Fruit fly (Drosophila melanogaster): ENCODE results near the gene Chchd2.
A peak's percentile ranks its signal among the peaks of the same experiment; 100 is the strongest.

Gene Chchd2

DNA sequence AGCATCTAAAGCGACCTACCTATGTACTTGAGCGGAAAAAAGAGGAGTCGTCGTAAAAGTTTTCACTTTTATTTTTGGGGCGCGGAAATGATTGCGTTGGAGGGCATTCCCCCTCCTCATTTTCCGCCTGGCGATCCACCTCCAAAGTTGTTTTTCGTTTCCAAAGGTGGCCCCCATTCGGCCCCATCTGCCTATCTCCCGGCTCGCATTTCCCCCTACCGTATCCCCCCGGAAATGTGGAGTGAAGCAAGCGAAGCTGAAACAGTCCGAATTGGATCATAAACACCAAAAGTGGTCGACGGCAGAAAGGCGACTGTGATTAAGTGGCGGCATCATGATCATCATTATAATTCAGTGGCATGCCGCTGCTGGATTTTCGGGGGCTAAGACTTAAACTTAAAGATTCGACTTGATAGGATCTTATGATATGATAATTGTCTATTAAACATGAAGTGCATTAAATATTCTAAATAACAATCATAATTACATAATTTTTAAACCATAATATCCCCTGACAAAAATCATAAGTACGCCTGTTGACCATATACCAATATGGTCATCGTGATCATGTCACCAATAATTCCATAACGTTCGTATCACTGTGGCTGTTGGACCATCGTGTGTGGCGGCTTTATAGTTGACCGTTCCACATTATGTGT is 25.1 kb upstream of the Chchd2 start:
- no peak for TF ChIP-seq Sin3A (optimal IDR thresholded peaks at IDR 0.05)
- no peak for TF ChIP-seq ttk (optimal IDR thresholded peaks at IDR 0.05)
- TF ChIP-seq Myc (optimal IDR thresholded peaks at IDR 0.05) = no peak
- no peak for TF ChIP-seq h (optimal IDR thresholded peaks at IDR 0.05)
- no peak for TF ChIP-seq insv (optimal IDR thresholded peaks at IDR 0.05)
- no peak for TF ChIP-seq psq (optimal IDR thresholded peaks at IDR 0.05)

DNA sequence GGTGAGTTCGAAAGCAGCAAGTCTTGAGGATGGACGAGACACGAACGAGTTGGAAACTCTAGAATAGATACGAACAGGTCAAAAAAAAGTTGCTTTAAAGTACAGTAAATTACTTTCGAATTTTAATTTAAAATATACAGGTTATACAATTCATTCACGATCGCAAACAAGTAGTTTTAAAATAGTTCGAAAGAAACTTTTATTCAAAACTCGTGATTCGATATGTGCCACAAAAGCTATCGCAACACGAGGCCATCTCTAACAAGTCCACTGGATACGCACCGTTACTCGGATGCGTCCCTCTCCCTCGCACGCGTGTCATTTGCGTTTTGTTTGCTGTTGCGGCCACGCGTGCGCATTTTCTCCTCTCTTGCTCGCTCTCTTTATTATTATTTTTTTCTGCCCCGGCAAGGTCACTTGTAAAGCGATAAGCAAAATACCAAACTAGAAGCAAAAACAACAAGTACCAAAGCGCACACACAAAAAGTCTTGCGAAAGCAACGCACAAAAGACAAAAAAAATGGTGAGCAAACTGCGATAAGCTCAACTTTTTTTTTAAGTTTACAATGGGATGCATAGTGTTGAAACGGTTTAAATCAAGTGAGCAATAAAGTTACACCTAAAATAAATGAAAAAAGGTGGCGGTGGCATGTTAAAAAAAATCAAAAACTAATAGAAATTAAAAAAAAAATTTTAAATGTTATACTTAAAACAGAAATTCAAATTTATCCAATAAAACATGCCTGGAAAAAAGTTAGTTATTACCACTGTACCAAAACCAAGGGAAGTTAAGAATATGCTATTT is 23.6 kb upstream of the Chchd2 start:
- TF ChIP-seq psq (optimal IDR thresholded peaks at IDR 0.05) = no peak

DNA sequence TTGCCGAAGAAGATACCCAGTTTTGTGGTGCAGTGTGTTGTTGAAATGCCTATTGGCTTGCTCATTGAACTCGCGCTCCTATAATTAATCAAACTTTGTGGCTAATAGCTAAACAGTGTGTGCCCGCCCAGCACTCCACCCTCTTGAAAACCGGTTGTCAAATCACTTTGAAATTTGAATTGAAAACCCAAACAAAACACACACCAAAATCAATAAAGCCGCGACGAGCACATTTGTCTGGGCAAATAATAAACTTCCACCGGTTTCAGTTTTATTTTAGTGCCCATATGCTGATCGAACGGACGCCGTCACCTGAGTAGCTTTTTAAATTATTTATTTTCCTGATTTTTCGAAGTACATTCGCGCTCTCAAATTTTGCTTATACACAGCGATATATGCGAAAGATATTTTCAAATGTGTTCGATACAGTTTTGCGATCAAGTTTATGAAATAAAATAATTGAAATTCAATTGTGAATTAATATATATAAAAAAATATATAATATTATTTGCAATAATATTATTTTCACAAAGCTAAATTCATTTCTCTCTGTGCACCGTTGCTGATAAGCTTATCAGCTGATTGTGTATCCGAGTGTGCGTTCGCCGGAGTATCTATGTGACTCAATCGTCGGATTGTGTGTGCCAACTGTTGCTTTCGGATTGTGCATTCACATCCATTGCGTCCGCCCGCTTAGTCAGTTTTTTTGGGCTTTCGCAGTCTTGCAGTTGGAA is 18.9 kb upstream of the Chchd2 start:
- TF ChIP-seq Sin3A (optimal IDR thresholded peaks at IDR 0.05) (no peak), ttk (optimal IDR thresholded peaks at IDR 0.05) (no peak), h (optimal IDR thresholded peaks at IDR 0.05) (no peak), Myc (optimal IDR thresholded peaks at IDR 0.05) (no peak), insv (optimal IDR thresholded peaks at IDR 0.05) (no peak), psq (optimal IDR thresholded peaks at IDR 0.05) (no peak)

DNA sequence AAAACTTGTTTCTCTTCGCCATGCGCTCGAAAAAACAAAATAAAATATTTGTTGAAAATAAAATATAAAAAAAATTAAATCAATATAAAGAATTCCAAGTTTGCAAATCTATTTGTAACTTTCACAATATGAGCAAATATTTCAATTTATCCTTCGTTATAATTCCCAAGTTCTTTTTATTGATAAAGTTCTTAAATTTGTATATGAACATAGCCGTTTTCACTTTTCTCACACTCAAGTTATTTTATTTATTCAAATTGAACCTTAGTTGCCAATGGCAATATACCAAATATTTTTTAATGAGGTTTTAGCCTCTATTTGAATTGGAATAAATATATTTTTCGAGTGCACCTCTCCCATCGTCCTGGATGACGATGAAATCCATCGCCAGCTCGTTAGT is 16.1 kb upstream of the Chchd2 start:
- TF ChIP-seq h (optimal IDR thresholded peaks at IDR 0.05) (no peak), insv (optimal IDR thresholded peaks at IDR 0.05) (no peak), Sin3A (optimal IDR thresholded peaks at IDR 0.05) (no peak)

dm6 chrX:17142940-17143534 is 5.8 kb upstream of the Chchd2 start, which contains the start of the genes mei-217 and mei-218:
Gene mei-217 (minus strand): TSS chrX:17142990.
Gene mei-218 (minus strand): TSS chrX:17142990.
- TF ChIP-seq h (optimal IDR thresholded peaks at IDR 0.05) = no peak
- no peak for TF ChIP-seq psq (optimal IDR thresholded peaks at IDR 0.05)
- TF ChIP-seq Myc (optimal IDR thresholded peaks at IDR 0.05) = no peak
- no peak for TF ChIP-seq Sin3A (optimal IDR thresholded peaks at IDR 0.05)
- TF ChIP-seq insv (optimal IDR thresholded peaks at IDR 0.05) = no peak
- no peak for TF ChIP-seq ttk (optimal IDR thresholded peaks at IDR 0.05)

DNA sequence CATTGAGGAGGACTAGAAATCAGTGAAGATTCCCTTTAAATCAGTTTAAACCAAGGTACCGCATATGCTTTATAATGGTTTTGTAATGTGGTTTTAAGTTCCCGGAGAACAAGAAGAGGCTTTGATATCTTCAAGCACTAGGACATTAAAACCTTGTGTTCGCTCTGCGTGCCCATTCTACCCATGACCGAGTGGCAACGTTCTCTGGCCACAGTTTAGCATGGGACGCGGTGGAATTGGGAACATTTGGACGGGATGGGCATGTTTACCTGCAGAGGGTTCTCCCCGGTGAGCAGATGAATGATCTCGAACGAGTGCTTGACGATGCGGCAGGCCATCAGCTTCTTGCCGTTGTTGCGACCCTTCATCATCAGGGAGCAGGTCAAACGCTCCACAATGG is 2.3 kb upstream of the Chchd2 start:
- TF ChIP-seq psq (optimal IDR thresholded peaks at IDR 0.05) (no peak), ttk (optimal IDR thresholded peaks at IDR 0.05) (peak; percentile 95)

dm6 chrX:17147983-17148637 is 691 bp upstream of the Chchd2 start, which contains the start of gene RpS5a:
Gene RpS5a (minus strand): TSS chrX:17148264.
- TF ChIP-seq h (optimal IDR thresholded peaks at IDR 0.05) (no peak), Myc (optimal IDR thresholded peaks at IDR 0.05) (no peak), ttk (optimal IDR thresholded peaks at IDR 0.05) (no peak), psq (optimal IDR thresholded peaks at IDR 0.05) (no peak), Sin3A (optimal IDR thresholded peaks at IDR 0.05) (peak; percentile 26), insv (optimal IDR thresholded peaks at IDR 0.05) (no peak)

DNA sequence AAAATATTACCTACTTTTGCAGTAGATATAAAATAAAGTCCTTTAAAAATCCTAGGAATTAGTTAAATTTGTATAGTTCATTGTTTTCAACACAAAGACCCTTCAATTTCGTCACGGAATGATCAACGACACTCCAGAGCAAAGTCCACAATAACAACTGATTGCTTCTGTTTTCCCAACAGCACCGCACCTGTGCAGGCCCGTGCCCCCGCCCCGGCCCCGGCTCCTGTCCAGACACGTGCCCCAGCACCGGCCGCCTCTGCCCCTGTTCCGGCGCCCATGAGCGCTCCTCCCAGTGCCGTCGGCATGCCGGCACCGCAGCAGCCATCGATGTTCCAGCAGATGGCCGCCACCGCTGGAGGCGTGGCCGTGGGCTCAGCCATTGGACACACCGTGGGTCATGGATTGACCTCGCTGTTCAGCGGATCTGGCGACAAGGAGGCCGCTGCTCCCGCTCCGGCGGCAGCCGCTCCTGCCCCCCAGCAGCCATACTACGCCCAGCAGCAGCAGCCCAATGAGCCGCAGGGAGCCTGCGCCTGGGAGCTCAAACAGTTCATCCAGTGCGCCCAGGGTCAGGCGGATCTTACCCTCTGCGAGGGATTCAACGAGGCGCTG is 958 bp downstream of the Chchd2 start:
- no peak for TF ChIP-seq Myc (optimal IDR thresholded peaks at IDR 0.05)
- no peak for TF ChIP-seq psq (optimal IDR thresholded peaks at IDR 0.05)
- no peak for TF ChIP-seq Sin3A (optimal IDR thresholded peaks at IDR 0.05)
- TF ChIP-seq h (optimal IDR thresholded peaks at IDR 0.05) = no peak
- peak; percentile 3 for TF ChIP-seq ttk (optimal IDR thresholded peaks at IDR 0.05)
- TF ChIP-seq insv (optimal IDR thresholded peaks at IDR 0.05) = no peak

dm6 chrX:17150660-17151059 is 1.9 kb downstream of the Chchd2 start:
- no peak for TF ChIP-seq h (optimal IDR thresholded peaks at IDR 0.05)
- no peak for TF ChIP-seq psq (optimal IDR thresholded peaks at IDR 0.05)
- no peak for TF ChIP-seq Sin3A (optimal IDR thresholded peaks at IDR 0.05)
- no peak for TF ChIP-seq Myc (optimal IDR thresholded peaks at IDR 0.05)
- no peak for TF ChIP-seq insv (optimal IDR thresholded peaks at IDR 0.05)
- no peak for TF ChIP-seq ttk (optimal IDR thresholded peaks at IDR 0.05)

dm6 chrX:17159116-17159515 is 10.3 kb downstream of the Chchd2 start, which contains the start of gene xmas:
Gene xmas (minus strand): TSS chrX:17159306.
- no peak for TF ChIP-seq psq (optimal IDR thresholded peaks at IDR 0.05)

DNA sequence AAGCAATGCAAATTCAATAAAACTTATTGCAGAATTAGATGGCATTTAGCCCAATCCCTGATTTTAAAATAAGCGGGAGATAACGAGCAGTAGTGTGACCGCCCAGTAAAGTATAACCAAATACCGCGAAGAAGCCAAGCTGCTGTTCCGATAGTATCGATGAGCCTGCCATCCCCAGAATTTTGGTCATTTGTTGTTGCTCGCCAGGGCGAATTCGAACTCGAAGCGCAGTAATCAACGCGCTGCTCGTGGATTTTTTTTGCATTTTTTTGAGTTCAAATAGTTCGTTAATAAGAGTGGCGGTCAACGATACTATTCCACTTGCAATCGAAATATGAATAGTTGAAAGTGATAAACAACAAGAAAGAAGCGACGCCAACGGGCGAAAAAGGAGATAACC is 11.0 kb downstream of the Chchd2 start, which contains the start of gene baz:
TSS of gene baz (plus strand) at position 188 of the 400 bp plus-strand sequence.
- TF ChIP-seq ttk (optimal IDR thresholded peaks at IDR 0.05) = no peak
- no peak for TF ChIP-seq h (optimal IDR thresholded peaks at IDR 0.05)
